Worm (Caenorhabditis elegans) whole organism, young adult: Measurements from ENCODE around the gene spig-5.

Experiments
- B0019.2 ChIP-seq: fragments of 200-800 bp; sonication (Bioruptor generic); conservative IDR thresholded peaks from 2 replicates; pipeline ENCODE4 v1.3.6; 2022; ENCODE audit warnings: missing genetic modification reagents, missing genetic modification characterization, missing compliant biosample characterization
- B0336.3 ChIP-seq: fragments of 200-800 bp; sonication (Bioruptor generic); IDR thresholded peaks from 2 replicates; pipeline ENCODE4 v1.3.6; 2022; ENCODE audit warnings: missing genetic modification characterization, missing compliant biosample characterization
- D2030.7 ChIP-seq: fragments of 200-800 bp; sonication (Bioruptor generic); IDR thresholded peaks from 2 replicates; pipeline ENCODE4 v1.3.6; 2022; ENCODE audit warnings: missing genetic modification reagents, missing genetic modification characterization, missing compliant biosample characterization
- F10E7.11 ChIP-seq: sonication (generic microtip); optimal IDR thresholded peaks from 2 replicates; lab custom pipeline; 2017; ENCODE audit warnings: mild to moderate bottlenecking, missing genetic modification characterization, moderate library complexity, missing compliant biosample characterization
- F22D6.2 ChIP-seq: sonication (generic microtip); optimal IDR thresholded peaks from 2 replicates; lab custom pipeline; 2016; ENCODE audit warnings: mild to moderate bottlenecking, missing genetic modification characterization, missing compliant biosample characterization
- F57A8.1 ChIP-seq: fragments of 200-800 bp; sonication (Bioruptor generic); optimal IDR thresholded peaks from 2 replicates; lab custom pipeline; 2018; ENCODE audit warnings: mild to moderate bottlenecking, missing genetic modification characterization, moderate library complexity, missing compliant biosample characterization
- Y53F4B.3 ChIP-seq: fragments of 200-800 bp; sonication (Bioruptor generic); IDR thresholded peaks from 2 replicates; pipeline ENCODE4 v1.3.6; 2022; ENCODE audit warnings: missing genetic modification reagents, missing genetic modification characterization, missing compliant biosample characterization
- Y53G8AR.9 ChIP-seq: fragments of 200-800 bp; sonication (Bioruptor generic); conservative IDR thresholded peaks from 2 replicates; pipeline ENCODE4 v1.3.6; 2022; ENCODE audit warnings: missing genetic modification reagents, missing genetic modification characterization, missing compliant biosample characterization
- Y56A3A.18 ChIP-seq: fragments of 200-800 bp; sonication (Bioruptor generic); IDR thresholded peaks from 2 replicates; pipeline ENCODE4 v1.3.6; 2022; ENCODE audit warnings: missing genetic modification reagents, missing genetic modification characterization, missing compliant biosample characterization
- ZK185.1 ChIP-seq: sonication (generic microtip); optimal IDR thresholded peaks from 2 replicates; lab custom pipeline; 2016; ENCODE audit warnings: mild to moderate bottlenecking, missing genetic modification characterization, missing compliant biosample characterization; ENCODE audit not compliant: poor library complexity, severe bottlenecking
- akir-1 ChIP-seq: fragments of 200-800 bp; sonication (Bioruptor generic); optimal IDR thresholded peaks from 2 replicates; lab custom pipeline; 2018; ENCODE audit warnings: mild to moderate bottlenecking, missing genetic modification characterization, moderate library complexity, missing compliant biosample characterization
- ama-1 ChIP-seq, 3 experiments: fragments of 150-350 bp in 1 of 3; sonication (generic microtip) in 2 of 3; optimal IDR thresholded peaks; 2 replicates each; lab custom pipeline; 2014 to 2018; ENCODE audit warnings: missing biosample characterization in 2 of 3, missing genetic modification characterization in 2 of 3, missing genetic modification reagents in 2 of 3
- aptf-2 ChIP-seq: fragments of 200-800 bp; sonication (Bioruptor generic); conservative IDR thresholded peaks from 2 replicates; pipeline ENCODE4 v1.3.6; 2022; ENCODE audit warnings: missing genetic modification reagents, missing genetic modification characterization, missing compliant biosample characterization
- ceh-100 ChIP-seq: fragments of 200-800 bp; sonication (Bioruptor generic); IDR thresholded peaks from 2 replicates; pipeline ENCODE4 v1.3.6; 2022; ENCODE audit warnings: missing genetic modification reagents, missing genetic modification characterization, missing compliant biosample characterization
- ceh-58 ChIP-seq: fragments of 200-800 bp; sonication (Bioruptor generic); IDR thresholded peaks from 2 replicates; pipeline ENCODE4 v1.3.6; 2022; ENCODE audit warnings: missing genetic modification characterization, missing compliant biosample characterization
- ceh-91 ChIP-seq: fragments of 200-800 bp; sonication (Bioruptor generic); IDR thresholded peaks from 2 replicates; pipeline ENCODE4 v1.3.6; 2022; ENCODE audit warnings: missing genetic modification reagents, missing genetic modification characterization, missing compliant biosample characterization
- die-1 ChIP-seq: sonication (generic microtip); optimal IDR thresholded peaks from 2 replicates; lab custom pipeline; 2016; ENCODE audit warnings: missing genotype, mild to moderate bottlenecking, missing genetic modification characterization, missing compliant biosample characterization
- dpl-1 ChIP-seq: fragments of 150-350 bp; optimal IDR thresholded peaks from 2 replicates; lab custom pipeline; 2014; ENCODE audit warnings: missing biosample characterization, missing genetic modification reagents, missing genetic modification characterization
- egl-18 ChIP-seq: fragments of 200-800 bp; sonication (Bioruptor generic); IDR thresholded peaks from 2 replicates; pipeline ENCODE4 v1.3.6; 2022; ENCODE audit warnings: missing genetic modification reagents, missing genetic modification characterization, missing compliant biosample characterization
- egrh-3 ChIP-seq: fragments of 200-800 bp; sonication (Bioruptor generic); IDR thresholded peaks from 2 replicates; pipeline ENCODE4 v1.3.6; 2022; ENCODE audit warnings: missing genetic modification reagents, missing genetic modification characterization, missing compliant biosample characterization
- hmg-1.2 ChIP-seq: fragments of 200-800 bp; sonication (Bioruptor generic); IDR thresholded peaks from 2 replicates; pipeline ENCODE4 v1.3.6; 2022; ENCODE audit warnings: missing genetic modification reagents, missing genetic modification characterization, missing compliant biosample characterization
- hmg-20 ChIP-seq: fragments of 200-800 bp; sonication (Bioruptor generic); IDR thresholded peaks from 2 replicates; pipeline ENCODE4 v1.3.6; 2022; ENCODE audit warnings: missing genetic modification reagents, missing genetic modification characterization, missing compliant biosample characterization
- hrde-1 ChIP-seq: sonication (generic microtip); optimal IDR thresholded peaks from 2 replicates; lab custom pipeline; 2016; ENCODE audit warnings: missing genetic modification characterization, mild to moderate bottlenecking, missing compliant biosample characterization, moderate library complexity, missing genotype, missing genetic modification reagents, borderline replicate concordance
- lin-40 ChIP-seq: sonication (generic microtip); optimal IDR thresholded peaks from 2 replicates; lab custom pipeline; 2016; ENCODE audit warnings: missing genetic modification characterization, mild to moderate bottlenecking, missing compliant biosample characterization, missing genotype, missing genetic modification reagents
- lsl-1 ChIP-seq: fragments of 200-800 bp; sonication (Bioruptor generic); optimal IDR thresholded peaks from 2 replicates; lab custom pipeline; 2018; ENCODE audit warnings: mild to moderate bottlenecking, missing genetic modification characterization, moderate library complexity, missing compliant biosample characterization
- lsy-27 ChIP-seq: sonication (generic microtip); optimal IDR thresholded peaks from 2 replicates; lab custom pipeline; 2017; ENCODE audit warnings: missing genetic modification characterization, mild to moderate bottlenecking, missing compliant biosample characterization, antibody characterized with exemption, missing genotype, borderline replicate concordance; ENCODE audit not compliant: insufficient read depth
- mel-28 ChIP-seq: sonication (generic microtip); optimal IDR thresholded peaks from 2 replicates; lab custom pipeline; 2016; ENCODE audit warnings: borderline replicate concordance, mild to moderate bottlenecking, missing genetic modification characterization, missing compliant biosample characterization
- nfya-2 ChIP-seq: fragments of 200-800 bp; sonication (Bioruptor generic); IDR thresholded peaks from 2 replicates; pipeline ENCODE4 v1.3.6; 2022; ENCODE audit warnings: missing genetic modification reagents, missing genetic modification characterization, missing compliant biosample characterization
- nhr-27 ChIP-seq: fragments of 200-800 bp; sonication (Bioruptor generic); optimal IDR thresholded peaks from 2 replicates; lab custom pipeline; 2018; ENCODE audit warnings: mild to moderate bottlenecking, missing genetic modification characterization, moderate library complexity, missing compliant biosample characterization
- nhr-80 ChIP-seq: sonication (generic microtip); optimal IDR thresholded peaks from 2 replicates; lab custom pipeline; 2016; ENCODE audit warnings: missing genetic modification characterization, missing compliant biosample characterization
- nhr-90 ChIP-seq: sonication (generic microtip); optimal IDR thresholded peaks from 2 replicates; lab custom pipeline; 2016; ENCODE audit warnings: missing genotype, mild to moderate bottlenecking, missing genetic modification characterization, missing compliant biosample characterization
- rcor-1 ChIP-seq: fragments of 200-800 bp; sonication (Bioruptor generic); IDR thresholded peaks from 2 replicates; pipeline ENCODE4 v1.3.6; 2022; ENCODE audit warnings: missing genetic modification reagents, missing genetic modification characterization, missing compliant biosample characterization
- sdz-38 ChIP-seq: sonication (generic microtip); optimal IDR thresholded peaks from 2 replicates; lab custom pipeline; 2016; ENCODE audit warnings: missing genotype, missing genetic modification characterization, missing compliant biosample characterization
- sea-2 ChIP-seq: fragments of 200-800 bp; sonication (Bioruptor generic); IDR thresholded peaks from 2 replicates; pipeline ENCODE4 v1.3.6; 2022; ENCODE audit warnings: missing genetic modification characterization, missing compliant biosample characterization
- snpc-1.1 ChIP-seq: sonication (generic microtip); optimal IDR thresholded peaks from 2 replicates; lab custom pipeline; 2017; ENCODE audit warnings: missing genetic modification characterization, mild to moderate bottlenecking, missing compliant biosample characterization, antibody characterized with exemption, moderate library complexity, missing genotype, missing genetic modification reagents; ENCODE audit not compliant: insufficient read depth
- snpc-1.3 ChIP-seq: sonication (generic microtip); optimal IDR thresholded peaks from 2 replicates; lab custom pipeline; 2017; ENCODE audit warnings: missing genetic modification characterization, mild to moderate bottlenecking, missing compliant biosample characterization, antibody characterized with exemption, moderate library complexity, missing genotype, missing genetic modification reagents; ENCODE audit not compliant: insufficient read depth
- snpc-4 ChIP-seq, 5 experiments: fragments of 150-350 bp in 1 of 5; sonication (generic microtip) in 4 of 5; optimal IDR thresholded peaks; 2 replicates each; lab custom pipeline; 2014 to 2018; ENCODE audit warnings: missing genetic modification characterization in 5 of 5, missing biosample characterization in 3 of 5, antibody characterized with exemption in 2 of 5, mild to moderate bottlenecking in 2 of 5, missing compliant biosample characterization in 2 of 5, missing genotype in 2 of 5, moderate library complexity in 2 of 5, missing genetic modification reagents in 1 of 5
- somi-1 ChIP-seq: fragments of 200-800 bp; sonication (Bioruptor generic); optimal IDR thresholded peaks from 2 replicates; lab custom pipeline; 2018; ENCODE audit warnings: mild to moderate bottlenecking, missing genetic modification characterization, missing compliant biosample characterization
- tbp1 ChIP-seq: fragments of 200-800 bp; sonication (Bioruptor generic); optimal IDR thresholded peaks from 2 replicates; lab custom pipeline; 2018; ENCODE audit warnings: mild to moderate bottlenecking, missing genetic modification characterization, missing compliant biosample characterization
- tbx-9 ChIP-seq: sonication (generic microtip); optimal IDR thresholded peaks from 2 replicates; lab custom pipeline; 2016; ENCODE audit warnings: borderline replicate concordance, missing genetic modification characterization, inconsistent platforms, missing compliant biosample characterization
- unc-130 ChIP-seq: sonication (generic microtip); optimal IDR thresholded peaks from 2 replicates; lab custom pipeline; 2016; ENCODE audit warnings: missing genetic modification reagents, missing genetic modification characterization, missing compliant biosample characterization
- ztf-18 ChIP-seq: sonication (generic microtip); optimal IDR thresholded peaks from 2 replicates; lab custom pipeline; 2016; ENCODE audit warnings: missing genotype, mild to moderate bottlenecking, missing genetic modification characterization, missing compliant biosample characterization
- ztf-22 ChIP-seq: fragments of 200-800 bp; sonication (Bioruptor generic); optimal IDR thresholded peaks from 2 replicates; lab custom pipeline; 2018; ENCODE audit warnings: mild to moderate bottlenecking, missing genetic modification characterization, moderate library complexity, missing compliant biosample characterization
- ztf-26 ChIP-seq: sonication (generic microtip); optimal IDR thresholded peaks from 2 replicates; lab custom pipeline; 2017; ENCODE audit warnings: missing genetic modification characterization, missing compliant biosample characterization
- ztf-28 ChIP-seq: fragments of 200-800 bp; sonication (Bioruptor generic); IDR thresholded peaks from 2 replicates; pipeline ENCODE4 v1.3.6; 2022; ENCODE audit warnings: missing genetic modification reagents, missing genetic modification characterization, missing compliant biosample characterization
- ztf-6 ChIP-seq: fragments of 200-800 bp; sonication (Bioruptor generic); IDR thresholded peaks from 2 replicates; pipeline ENCODE4 v1.3.6; 2022; ENCODE audit warnings: missing genetic modification reagents, missing genetic modification characterization, missing compliant biosample characterization

spig-5 gene

DNA sequence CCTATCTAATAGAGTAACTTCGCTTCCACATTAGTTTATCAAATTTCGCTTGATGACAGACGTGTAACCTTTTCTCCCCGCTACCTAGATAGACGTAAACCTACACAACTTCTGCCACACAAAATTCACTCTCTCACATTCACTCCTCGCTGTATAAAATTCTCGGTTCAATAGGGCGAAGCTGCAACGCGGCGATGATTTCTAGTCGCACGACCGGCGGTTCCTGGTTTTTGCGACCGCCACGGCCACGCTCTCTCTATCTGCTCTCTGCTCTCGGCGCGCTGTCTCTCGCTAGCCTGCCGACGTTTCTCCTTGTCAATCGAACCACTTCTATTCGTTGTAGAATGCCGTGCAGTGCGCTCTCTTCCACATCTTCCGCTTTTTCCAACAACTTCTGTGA is 42.7 kb downstream of the spig-5 start (continued):
- TF ChIP-seq ztf-18 (tag; lab: Kevin White, UChicago) (peak; percentile 86), die-1 (peak; percentile 26), ztf-28 (GFP tag; lab: Robert Waterston, UW) (0 out of 2 replicates have a peak, but pooled peaks have one; percentile 27), B0336.3 (GFP tag; lab: Robert Waterston, UW) (peak; percentile 71), nhr-27 (no peak), ztf-6 (GFP tag; lab: Robert Waterston, UW) (no peak; the same call in 1 of the 2 replicates), sea-2 (GFP tag; lab: Robert Waterston, UW) (no peak), snpc-1.3 (tag; lab: Kevin White, UChicago) (no peak), akir-1 (GFP tag; lab: Kevin White, UChicago) (peak; percentile 18), hmg-1.2 (GFP tag; lab: Robert Waterston, UW) (peak; percentile 60; the same call in 1 of the 2 replicates), aptf-2 (GFP tag; lab: Robert Waterston, UW) (0 out of 2 replicates have a peak, but pooled peaks have one; percentile 16), sdz-38 (no peak), F10E7.11 (tag; lab: Kevin White, UChicago) (no peak), lsy-27 (no peak), ztf-26 (tag; lab: Kevin White, UChicago) (peak; percentile 54), snpc-4 (GFP tag; optimal IDR thresholded peaks at IDR 0.05; lab: Kevin White, UChicago) (no peak), snpc-4 (tag; optimal IDR thresholded peaks at IDR 0.05; lab: Kevin White, UChicago) (peak; percentile 27 to 70 (median 58)), mel-28 (no peak), Y53F4B.3 (GFP tag; lab: Robert Waterston, UW) (no peak), ceh-91 (no peak), ama-1 (optimal IDR thresholded peaks at IDR 0.05; lab: Kevin White, UChicago) (no peak), ama-1 (GFP tag; optimal IDR thresholded peaks at IDR 0.05; lab: Kevin White, UChicago) (peak in 1 of 2 experiments; percentile 23), egl-18 (GFP tag; lab: Robert Waterston, UW) (no peak), tbx-9 (tag; lab: Kevin White, UChicago) (no peak), Y53G8AR.9 (GFP tag; lab: Robert Waterston, UW) (peak; percentile 55), D2030.7 (GFP tag; lab: Robert Waterston, UW) (no peak), nfya-2 (GFP tag; lab: Robert Waterston, UW) (no peak), F57A8.1 (GFP tag; lab: Kevin White, UChicago) (no peak), somi-1 (GFP tag; lab: Kevin White, UChicago) (no peak), Y56A3A.18 (GFP tag; lab: Robert Waterston, UW) (no peak), F22D6.2 (no peak), nhr-80 (tag; lab: Kevin White, UChicago) (peak; percentile 99), nhr-90 (tag; lab: Kevin White, UChicago) (peak; percentile 80), ztf-22 (GFP tag; lab: Kevin White, UChicago) (peak; percentile 36), hrde-1 (no peak), tbp1 (GFP tag; lab: Kevin White, UChicago) (peak; percentile 58), snpc-1.1 (tag; lab: Kevin White, UChicago) (no peak), ceh-58 (no peak), dpl-1 (GFP tag; lab: Kevin White, UChicago) (peak; percentile 1), hmg-20 (GFP tag; lab: Robert Waterston, UW) (peak; percentile 52; the same call in 1 of the 2 replicates), egrh-3 (peak; percentile 89), lsl-1 (GFP tag; lab: Kevin White, UChicago) (no peak), lin-40 (peak; percentile 77), unc-130 (GFP tag; lab: Kevin White, UChicago) (no peak), rcor-1 (peak; percentile 51; the same call in 1 of the 2 replicates), ZK185.1 (tag; lab: Kevin White, UChicago) (peak; percentile 72), ceh-100 (GFP tag; lab: Robert Waterston, UW) (peak; percentile 70), B0019.2 (GFP tag; lab: Robert Waterston, UW) (no peak)
